Fruit fly (Drosophila melanogaster) whole organism, embryonic: ENCODE data around the gene Polr2F.

Source experiments
- Aef1 ChIP-seq: fragments of 200-800 bp; sonication (Bioruptor generic); IDR thresholded peaks from 3 replicates; pipeline ENCODE4 v1.3.6; 2022; ENCODE audit warnings: missing biosample characterization, missing genetic modification characterization
- CG11093 ChIP-seq: fragments of 200-800 bp; sonication (Bioruptor generic); IDR thresholded peaks from 3 replicates; pipeline ENCODE4 v1.3.6; 2022; ENCODE audit warnings: missing biosample characterization, missing genetic modification characterization
- CG12236 ChIP-seq: fragments of 200-800 bp; sonication (Bioruptor generic); optimal IDR thresholded peaks from 2 replicates; lab custom pipeline; 2016; ENCODE audit warnings: missing biosample characterization, missing genetic modification characterization
- CG12391 ChIP-seq: fragments of 200-800 bp; sonication (Bioruptor generic); optimal IDR thresholded peaks from 3 replicates; lab custom pipeline; 2018; ENCODE audit warnings: missing biosample characterization, mild to moderate bottlenecking, missing genetic modification characterization, moderate library complexity
- CG13123 ChIP-seq: fragments of 200-800 bp; sonication (Bioruptor generic); optimal IDR thresholded peaks from 2 replicates; lab custom pipeline; 2016; ENCODE audit warnings: missing biosample characterization, missing genetic modification characterization
- CG13775 ChIP-seq: fragments of 200-800 bp; sonication (Bioruptor generic); optimal IDR thresholded peaks from 3 replicates; lab custom pipeline; 2017; ENCODE audit warnings: missing biosample characterization, mild to moderate bottlenecking, missing genetic modification characterization
- CG15601 ChIP-seq: fragments of 200-800 bp; sonication (Bioruptor generic); optimal IDR thresholded peaks from 3 replicates; lab custom pipeline; 2019; ENCODE audit warnings: missing biosample characterization, mild to moderate bottlenecking, missing genetic modification characterization, moderate library complexity
- CG1792 ChIP-seq: fragments of 200-800 bp; sonication (Bioruptor generic); optimal IDR thresholded peaks from 2 replicates; lab custom pipeline; 2016; ENCODE audit warnings: missing biosample characterization, missing genetic modification characterization
- CG30020 ChIP-seq: fragments of 200-800 bp; optimal IDR thresholded peaks from 2 replicates; lab custom pipeline; 2019; ENCODE audit warnings: missing biosample characterization, mild to moderate bottlenecking, missing genetic modification characterization, moderate library complexity
- CG31224 ChIP-seq: fragments of 200-800 bp; sonication (Bioruptor generic); IDR thresholded peaks from 2 replicates; pipeline ENCODE4 v1.3.6; 2022; ENCODE audit warnings: missing biosample characterization, missing genetic modification characterization
- CG31365 ChIP-seq: fragments of 200-800 bp; sonication (Bioruptor generic); optimal IDR thresholded peaks from 2 replicates; lab custom pipeline; 2018; ENCODE audit warnings: missing biosample characterization, mild to moderate bottlenecking, missing genetic modification characterization
- CG3726 ChIP-seq: fragments of 200-800 bp; sonication (Bioruptor generic); IDR thresholded peaks from 3 replicates; pipeline ENCODE4, ENCODE4 v1.3.6; 2022; ENCODE audit warnings: missing biosample characterization, missing genetic modification characterization
- CG3995 ChIP-seq: fragments of 200-800 bp; sonication (Bioruptor generic); optimal IDR thresholded peaks from 3 replicates; lab custom pipeline; 2016; ENCODE audit warnings: missing biosample characterization, missing genetic modification characterization
- CG4820 ChIP-seq: fragments of 200-800 bp; sonication (Bioruptor generic); optimal IDR thresholded peaks from 3 replicates; lab custom pipeline; 2016; ENCODE audit warnings: missing biosample characterization, missing genetic modification characterization
- CG6175 ChIP-seq: fragments of 200-800 bp; sonication (Bioruptor generic); IDR thresholded peaks from 3 replicates; pipeline ENCODE4 v1.3.6; 2022; ENCODE audit warnings: missing biosample characterization, missing genetic modification characterization
- CG6689 ChIP-seq: fragments of 200-800 bp; sonication (Bioruptor generic); IDR thresholded peaks from 2 replicates; pipeline ENCODE4 v1.3.6; 2022; ENCODE audit warnings: missing biosample characterization, missing genetic modification characterization
- CG7928 ChIP-seq: fragments of 200-800 bp; sonication (Bioruptor generic); optimal IDR thresholded peaks from 2 replicates; lab custom pipeline; 2017; ENCODE audit warnings: missing biosample characterization, mild to moderate bottlenecking, missing genetic modification characterization
- CG8281 ChIP-seq: fragments of 200-800 bp; sonication (Bioruptor generic); optimal IDR thresholded peaks from 2 replicates; lab custom pipeline; 2018; ENCODE audit warnings: missing biosample characterization, mild to moderate bottlenecking, missing genetic modification characterization, moderate library complexity
- CG8290 ChIP-seq, 3 experiments: fragments of 200-800 bp; sonication (Bioruptor generic); optimal IDR thresholded peaks; 2 replicates each; lab custom pipeline; 2016 to 2019; ENCODE audit warnings: missing biosample characterization in 3 of 3, missing genetic modification characterization in 3 of 3, mild to moderate bottlenecking in 2 of 3, moderate library complexity in 1 of 3
- CG8359 ChIP-seq: fragments of 200-800 bp; sonication (Bioruptor generic); optimal IDR thresholded peaks from 2 replicates; lab custom pipeline; 2017; ENCODE audit warnings: missing biosample characterization, mild to moderate bottlenecking, missing genetic modification characterization, borderline replicate concordance
- D19A ChIP-seq: fragments of 200-800 bp; optimal IDR thresholded peaks from 3 replicates; lab custom pipeline; 2019; ENCODE audit warnings: missing biosample characterization, mild to moderate bottlenecking, missing genetic modification characterization, moderate library complexity
- HmgD ChIP-seq: fragments of 200-800 bp; sonication (Bioruptor generic); optimal IDR thresholded peaks from 3 replicates; lab custom pipeline; 2016; ENCODE audit warnings: missing biosample characterization, missing genetic modification characterization
- Hmx ChIP-seq: fragments of 200-800 bp; sonication (Bioruptor generic); optimal IDR thresholded peaks from 2 replicates; lab custom pipeline; 2016; ENCODE audit warnings: missing biosample characterization, missing genetic modification characterization
- Hr78 ChIP-seq, 2 experiments: fragments of 200-800 bp in 1 of 2; fragments of >200 bp in 1 of 2; sonication (Bioruptor generic) in 1 of 2; optimal IDR thresholded peaks; 2 replicates each; lab custom pipeline; 2017 to 2019; ENCODE audit warnings: missing biosample characterization in 2 of 2, missing genetic modification characterization in 2 of 2, mild to moderate bottlenecking in 1 of 2, moderate library complexity in 1 of 2
- Lpt ChIP-seq: fragments of >200 bp; optimal IDR thresholded peaks from 2 replicates; lab custom pipeline; 2018; ENCODE audit warnings: missing biosample characterization, missing genetic modification characterization
- NC2β ChIP-seq: fragments of 200-800 bp; sonication (Bioruptor generic); optimal IDR thresholded peaks from 2 replicates; lab custom pipeline; 2016; ENCODE audit warnings: missing biosample characterization, missing genetic modification characterization
- Nf-YB ChIP-seq: fragments of 200-800 bp; sonication (Bioruptor generic); optimal IDR thresholded peaks from 3 replicates; lab custom pipeline; 2019; ENCODE audit warnings: missing biosample characterization, mild to moderate bottlenecking, missing genetic modification characterization, moderate library complexity
- NfI ChIP-seq: fragments of 200-800 bp; sonication (Bioruptor generic); optimal IDR thresholded peaks from 3 replicates; lab custom pipeline; 2018; ENCODE audit warnings: missing biosample characterization, mild to moderate bottlenecking, missing genetic modification characterization, moderate library complexity
- Rfx ChIP-seq: fragments of 200-800 bp; sonication (Bioruptor generic); IDR thresholded peaks from 2 replicates; pipeline ENCODE4 v1.3.6; 2022; ENCODE audit warnings: missing biosample characterization, missing genetic modification characterization
- Trl ChIP-seq, 3 experiments: fragments of >200 bp in 2 of 3; fragments of 200-800 bp in 1 of 3; sonication (Bioruptor generic) in 1 of 3; optimal IDR thresholded peaks; 2 replicates in 1 of 3; 3 replicates in 2 of 3; lab custom pipeline; 2016 to 2017; ENCODE audit warnings: missing biosample characterization in 1 of 3, missing genetic modification characterization in 1 of 3
- al ChIP-seq: fragments of 200-800 bp; sonication (Bioruptor generic); IDR thresholded peaks from 2 replicates; pipeline ENCODE4 v1.3.6; 2022; ENCODE audit warnings: missing biosample characterization, missing genetic modification characterization
- chinmo ChIP-seq: fragments of 200-800 bp; sonication (Bioruptor generic); IDR thresholded peaks from 4 replicates; pipeline ENCODE4 v1.3.6; 2022; ENCODE audit warnings: missing biosample characterization, missing genetic modification characterization; ENCODE audit not compliant: partially characterized antibody
- chm ChIP-seq: fragments of 200-800 bp; sonication (Bioruptor generic); IDR thresholded peaks from 2 replicates; pipeline ENCODE4 v1.3.6; 2022; ENCODE audit warnings: missing biosample characterization, missing genetic modification characterization
- crc ChIP-seq: fragments of 200-800 bp; sonication (Bioruptor generic); optimal IDR thresholded peaks from 2 replicates; lab custom pipeline; 2016; ENCODE audit warnings: missing biosample characterization, missing genetic modification characterization
- disco-r ChIP-seq: fragments of 200-800 bp; sonication (Bioruptor generic); optimal IDR thresholded peaks from 2 replicates; lab custom pipeline; 2016; ENCODE audit warnings: missing biosample characterization, missing genetic modification characterization
- dmrt11E ChIP-seq: fragments of 200-800 bp; sonication (Bioruptor generic); optimal IDR thresholded peaks from 3 replicates; lab custom pipeline; 2018; ENCODE audit warnings: missing biosample characterization, mild to moderate bottlenecking, missing genetic modification characterization, moderate library complexity
- fru ChIP-seq: fragments of >200 bp; optimal IDR thresholded peaks from 2 replicates; lab custom pipeline; 2017
- gcm2 ChIP-seq: fragments of 200-800 bp; sonication (Bioruptor generic); optimal IDR thresholded peaks from 2 replicates; lab custom pipeline; 2016; ENCODE audit warnings: missing biosample characterization, missing genetic modification characterization
- gem ChIP-seq: fragments of 200-800 bp; sonication (Bioruptor generic); optimal IDR thresholded peaks from 2 replicates; lab custom pipeline; 2019; ENCODE audit warnings: missing biosample characterization, mild to moderate bottlenecking, missing genetic modification characterization, moderate library complexity
- hbn ChIP-seq: fragments of 200-800 bp; sonication (Bioruptor generic); IDR thresholded peaks from 2 replicates; pipeline ENCODE4 v1.3.6; 2022; ENCODE audit warnings: missing biosample characterization, missing genetic modification characterization; ENCODE audit not compliant: partially characterized antibody
- klu ChIP-seq: fragments of 200-800 bp; sonication (Bioruptor generic); IDR thresholded peaks from 2 replicates; pipeline ENCODE4 v1.3.6; 2022; ENCODE audit warnings: missing biosample characterization, missing genetic modification characterization
- knrl ChIP-seq: fragments of 200-800 bp; sonication (Bioruptor generic); IDR thresholded peaks from 3 replicates; pipeline ENCODE4 v1.3.6; 2022; ENCODE audit warnings: missing biosample characterization, missing genetic modification characterization; ENCODE audit not compliant: partially characterized antibody
- luna ChIP-seq: fragments of 200-800 bp; sonication (Bioruptor generic); optimal IDR thresholded peaks from 2 replicates; lab custom pipeline; 2016; ENCODE audit warnings: missing biosample characterization, missing genetic modification characterization
- odd ChIP-seq: fragments of 200-800 bp; sonication (Bioruptor generic); optimal IDR thresholded peaks from 2 replicates; lab custom pipeline; 2017; ENCODE audit warnings: missing biosample characterization, mild to moderate bottlenecking, missing genetic modification characterization
- sens ChIP-seq: fragments of 200-800 bp; sonication (Bioruptor generic); peaks from one replicate; lab custom pipeline; 2016; ENCODE audit warnings: missing biosample characterization, missing genetic modification characterization
- so ChIP-seq: fragments of 200-800 bp; sonication (Bioruptor generic); IDR thresholded peaks from 3 replicates; pipeline ENCODE4 v1.3.6; 2022; ENCODE audit warnings: missing biosample characterization, missing genetic modification characterization
- stwl ChIP-seq: fragments of 200-800 bp; sonication (Bioruptor generic); optimal IDR thresholded peaks from 3 replicates; lab custom pipeline; 2018; ENCODE audit warnings: missing biosample characterization, mild to moderate bottlenecking, missing genetic modification characterization, moderate library complexity
- sug ChIP-seq: fragments of 200-800 bp; optimal IDR thresholded peaks from 2 replicates; lab custom pipeline; 2019; ENCODE audit warnings: missing biosample characterization, mild to moderate bottlenecking, missing genetic modification characterization, moderate library complexity
- tio ChIP-seq: fragments of 200-800 bp; sonication (Bioruptor generic); optimal IDR thresholded peaks from 2 replicates; lab custom pipeline; 2017; ENCODE audit warnings: missing biosample characterization, missing genetic modification characterization, inconsistent platforms
- twi ChIP-seq: fragments of 200-800 bp; optimal IDR thresholded peaks from 2 replicates; lab custom pipeline; 2019; ENCODE audit warnings: missing biosample characterization, mild to moderate bottlenecking, missing genetic modification characterization, moderate library complexity

Polr2F gene

dm6 chr3R:5368170-5368781 is 3.3 kb upstream of the Polr2F start, which contains the start of gene Cerk (continued):
- TF ChIP-seq knrl (peak; percentile 65; the same call in 2 of the 3 replicates), gem (peak; percentile 27), twi (tag; lab: Kevin White, UChicago) (no peak), chm (GFP tag; lab: Robert Waterston, UW) (peak; percentile 80), CG7928 (GFP tag; lab: Kevin White, UChicago) (peak; percentile 91), Hmx (GFP tag; lab: Kevin White, UChicago) (no peak), CG31365 (tag; lab: Kevin White, UChicago) (no peak), al (GFP tag; lab: Robert Waterston, UW) (peak; percentile 41; the same call in 1 of the 2 replicates), fru (no peak), NC2β (GFP tag; lab: Kevin White, UChicago) (peak; percentile 57), CG12391 (peak; percentile 39), sug (tag; lab: Kevin White, UChicago) (peak; percentile 32), Aef1 (GFP tag; lab: Robert Waterston, UW) (0 out of 3 replicates have a peak, but pooled peaks have one; percentile 12), CG8290 (GFP tag; optimal IDR thresholded peaks at IDR 0.05; lab: Kevin White, UChicago) (peak; percentile 30), CG8290 (tag; optimal IDR thresholded peaks at IDR 0.05; lab: Kevin White, UChicago) (peak; percentile 28 to 86), NfI (GFP tag; lab: Kevin White, UChicago) (peak; percentile 42), CG8281 (tag; lab: Kevin White, UChicago) (no peak), crc (GFP tag; lab: Kevin White, UChicago) (no peak), HmgD (peak; percentile 71), so (no peak; the same call in 2 of the 3 replicates), disco-r (GFP tag; lab: Kevin White, UChicago) (no peak), Hr78 (GFP tag; optimal IDR thresholded peaks at IDR 0.05; lab: Kevin White, UChicago) (no peak), stwl (tag; lab: Kevin White, UChicago) (peak; percentile 74), klu (GFP tag; lab: Robert Waterston, UW) (no peak), odd (no peak), luna (no peak), CG3995 (GFP tag; lab: Kevin White, UChicago) (peak; percentile 93), tio (GFP tag; lab: Kevin White, UChicago) (no peak), Lpt (GFP tag; lab: Kevin White, UChicago) (no peak), CG1792 (GFP tag; lab: Kevin White, UChicago) (peak; percentile 11), CG30020 (tag; lab: Kevin White, UChicago) (peak; percentile 23), CG12236 (GFP tag; lab: Kevin White, UChicago) (no peak), CG15601 (peak; percentile 16), CG13123 (GFP tag; lab: Kevin White, UChicago) (peak; percentile 24), CG4820 (GFP tag; lab: Kevin White, UChicago) (no peak), CG8359 (GFP tag; lab: Kevin White, UChicago) (no peak), CG11093 (GFP tag; lab: Robert Waterston, UW) (no peak), CG3726 (GFP tag; lab: Robert Waterston, UW) (no peak), chinmo (GFP tag; lab: Robert Waterston, UW) (peak; percentile 89), hbn (peak; percentile 41), gcm2 (GFP tag; lab: Kevin White, UChicago) (no peak), CG6175 (no peak), Nf-YB (no peak), Rfx (peak; percentile 73), D19A (tag; lab: Kevin White, UChicago) (no peak), dmrt11E (tag; lab: Kevin White, UChicago) (no peak), CG13775 (GFP tag; lab: Kevin White, UChicago) (no peak), Trl (optimal IDR thresholded peaks at IDR 0.05; lab: Kevin White, UChicago) (no peak), Trl (GFP tag; optimal IDR thresholded peaks at IDR 0.05; lab: Kevin White, UChicago) (peak; percentile 57), CG6689 (GFP tag; lab: Robert Waterston, UW) (no peak), CG31224 (GFP tag; lab: Robert Waterston, UW) (no peak), sens (GFP tag; lab: Kevin White, UChicago) (peak; percentile 88)
